Worm (Caenorhabditis elegans): ENCODE results near the gene unc-3.

- TF ChIP-seq ref-1 (GFP tag; conservative IDR thresholded peaks at IDR 0.05), result no peak
- no peak for TF ChIP-seq flt-1 (GFP tag; IDR thresholded peaks at IDR 0.05)
- no peak for TF ChIP-seq med-1 (GFP tag; optimal IDR thresholded peaks at IDR 0.05; ENCODE audit: insufficient read depth)
- no peak for TF ChIP-seq cog-1 (tag; optimal IDR thresholded peaks at IDR 0.05)
- no peak for TF ChIP-seq ztf-23 (GFP tag; IDR thresholded peaks at IDR 0.05)
- no peak for TF ChIP-seq ztf-29 (GFP tag; IDR thresholded peaks at IDR 0.05)
Observed at ce11 chrX:14736955-14737621, 36.2 kb upstream of the unc-3 start.

All from whole organism, midembryonic.